Worm (Caenorhabditis elegans): ENCODE results near the gene cup-4.

Gene cup-4

ce11 chrIII:7857142-7857541 lies 9.1 kb upstream of the cup-4 start, which contains the start of gene tag-307:
tag-307 (minus strand) TSS chrIII:7857242.
- TF ChIP-seq C38D4.7 (GFP tag; optimal IDR thresholded peaks at IDR 0.05) (no peak), unc-3 (GFP tag; conservative IDR thresholded peaks at IDR 0.05) (no peak), unc-3 (tag; optimal IDR thresholded peaks at IDR 0.05) (no peak), unc-86 (tag; optimal IDR thresholded peaks at IDR 0.05) (no peak), ceh-48 (tag; optimal IDR thresholded peaks at IDR 0.05) (no peak), ceh-9 (tag; optimal IDR thresholded peaks at IDR 0.05) (no peak), dmd-4 (tag; optimal IDR thresholded peaks at IDR 0.05; ENCODE audit: borderline replicate concordance) (no peak), ceh-24 (tag; optimal IDR thresholded peaks at IDR 0.05) (no peak), ahr-1 (tag; optimal IDR thresholded peaks at IDR 0.05) (no peak), elt-4 (tag; optimal IDR thresholded peaks at IDR 0.05) (no peak)

- TF ChIP-seq hlh-8 (tag; optimal IDR thresholded peaks at IDR 0.05) (peak; percentile 1), ets-4 (tag; optimal IDR thresholded peaks at IDR 0.05) (peak; percentile 49), ceh-2 (tag; optimal IDR thresholded peaks at IDR 0.05) (peak; percentile 69), ceh-14 (tag; optimal IDR thresholded peaks at IDR 0.05) (peak; percentile 14), zip-5 (tag; optimal IDR thresholded peaks at IDR 0.05) (peak; percentile 47), fax-1 (tag; optimal IDR thresholded peaks at IDR 0.05) (peak; percentile 0), pha-4 (tag; optimal IDR thresholded peaks at IDR 0.05) (no peak), che-1 (tag; optimal IDR thresholded peaks at IDR 0.05) (no peak), elt-2 (tag; optimal IDR thresholded peaks at IDR 0.05) (peak; percentile 31), pqm-1 (tag; optimal IDR thresholded peaks at IDR 0.05) (peak; percentile 33), tbx-2 (tag; optimal IDR thresholded peaks at IDR 0.05) (peak; percentile 14), K09A11.1 (tag; optimal IDR thresholded peaks at IDR 0.05; ENCODE audit: insufficient read depth) (no peak), C08G9.2 (tag; optimal IDR thresholded peaks at IDR 0.05) (peak; percentile 73), unc-42 (tag; optimal IDR thresholded peaks at IDR 0.05) (peak; percentile 11), pag-3 (tag; optimal IDR thresholded peaks at IDR 0.05; ENCODE audit: borderline replicate concordance) (no peak), pat-9 (tag; optimal IDR thresholded peaks at IDR 0.05) (no peak), tbx-7 (tag; optimal IDR thresholded peaks at IDR 0.05) (peak; percentile 42), ceh-31 (tag; optimal IDR thresholded peaks at IDR 0.05) (peak; percentile 77)
These were observed 7.8 kb upstream of the cup-4 start, which contains the start of the genes coq-5 and ufm-1 for ce11 chrIII:7858407-7859029. coq-5 (minus strand) TSS chrIII:7858457. ufm-1 (plus strand) TSS chrIII:7858979.

- TF ChIP-seq elt-4 (tag; optimal IDR thresholded peaks at IDR 0.05): no peak
- no peak for TF ChIP-seq ceh-30 (tag; optimal IDR thresholded peaks at IDR 0.05)
- no peak for TF ChIP-seq Y22D7AL.16 (tag; optimal IDR thresholded peaks at IDR 0.05)
- no peak for TF ChIP-seq ceh-19 (GFP tag; optimal IDR thresholded peaks at IDR 0.05)
- TF ChIP-seq fkh-10 (GFP tag; optimal IDR thresholded peaks at IDR 0.05): no peak
- TF ChIP-seq ceh-2 (tag; optimal IDR thresholded peaks at IDR 0.05): no peak
- no peak for TF ChIP-seq npax-4 (tag; optimal IDR thresholded peaks at IDR 0.05)
- no peak for TF ChIP-seq lim-6 (tag; optimal IDR thresholded peaks at IDR 0.05)
- no peak for TF ChIP-seq ama-1 (optimal IDR thresholded peaks at IDR 0.05)
- no peak for TF ChIP-seq pros-1 (tag; optimal IDR thresholded peaks at IDR 0.05)
- TF ChIP-seq pag-3 (tag; optimal IDR thresholded peaks at IDR 0.05; ENCODE audit: borderline replicate concordance): no peak
- TF ChIP-seq ahr-1 (tag; optimal IDR thresholded peaks at IDR 0.05): no peak
These were observed 7.0 kb upstream of the cup-4 start, which contains the start of gene tomm-7 for ce11 chrIII:7859313-7859712. tomm-7 (plus strand) TSS chrIII:7859613.

- no peak for TF ChIP-seq elt-4 (tag; optimal IDR thresholded peaks at IDR 0.05)
- TF ChIP-seq pha-2 (tag; optimal IDR thresholded peaks at IDR 0.05): no peak
- TF ChIP-seq ttx-3 (tag; optimal IDR thresholded peaks at IDR 0.05): no peak
- no peak for TF ChIP-seq npax-4 (tag; optimal IDR thresholded peaks at IDR 0.05)
- no peak for TF ChIP-seq ref-2 (tag; optimal IDR thresholded peaks at IDR 0.05)
- TF ChIP-seq tbx-2 (tag; optimal IDR thresholded peaks at IDR 0.05): no peak
- no peak for TF ChIP-seq hlh-30 (tag; optimal IDR thresholded peaks at IDR 0.05; ENCODE audit: insufficient read depth)
- no peak for TF ChIP-seq lim-6 (tag; optimal IDR thresholded peaks at IDR 0.05)
- no peak for TF ChIP-seq ceh-19 (GFP tag; optimal IDR thresholded peaks at IDR 0.05)
- TF ChIP-seq fax-1 (tag; optimal IDR thresholded peaks at IDR 0.05): no peak
These were observed 5.4 kb upstream of the cup-4 start, which contains the start of gene cuc-1 for ce11 chrIII:7860885-7861284. cuc-1 (minus strand) TSS chrIII:7860985.

All from whole organism, late embryonic.